Worm (Caenorhabditis elegans) whole organism, L3 larva: ENCODE results near the gene F44E2.8.

Experiments used
- ama-1 ChIP-seq: fragments of 150-350 bp; optimal IDR thresholded peaks from 2 replicates; lab custom pipeline; 2018
- pha-4 ChIP-seq: fragments of 150-350 bp; optimal IDR thresholded peaks from 2 replicates; lab custom pipeline; 2014; ENCODE audit warnings: missing biosample characterization, missing genetic modification reagents, missing genetic modification characterization

DNA sequence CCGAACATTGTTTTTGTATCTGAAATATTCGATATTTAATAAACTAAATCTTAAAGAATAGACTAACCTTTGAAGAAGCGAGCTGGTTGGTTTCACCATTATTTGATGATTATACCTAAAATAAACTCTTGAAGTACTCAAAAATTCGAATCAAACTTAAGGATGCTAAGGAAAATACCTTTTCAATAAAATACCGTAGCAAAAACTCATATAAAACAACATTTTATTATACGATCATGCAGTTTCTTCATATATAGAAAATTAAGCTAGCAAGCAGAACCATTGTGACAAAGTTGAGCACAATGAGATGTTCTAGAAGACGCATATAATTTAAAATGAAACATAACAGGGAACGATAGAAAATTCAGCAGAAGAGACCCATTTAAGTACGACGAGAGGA, 1.3 kb downstream of the F44E2.8 start, which contains the start of gene F44E2.7:
- no peak for TF ChIP-seq ama-1
- no peak for TF ChIP-seq pha-4
